Worm (Caenorhabditis elegans) whole organism, L4 larva: ENCODE data around the gene T26C11.4.
A peak's percentile ranks its signal among the peaks of the same experiment; 100 is the strongest.

Source experiments
- D1046.2 ChIP-seq: fragments of 200-800 bp; sonication (Bioruptor generic); IDR thresholded peaks from 2 replicates; pipeline ENCODE4 v1.3.6; 2022; ENCODE audit warnings: missing genetic modification characterization, missing compliant biosample characterization
- F37D6.2 ChIP-seq: sonication (generic microtip); optimal IDR thresholded peaks from 2 replicates; lab custom pipeline; 2016; ENCODE audit warnings: mild to moderate bottlenecking, missing genetic modification characterization, missing compliant biosample characterization
- T20F7.1 ChIP-seq: fragments of 200-800 bp; sonication (Bioruptor generic); optimal IDR thresholded peaks from 2 replicates; lab custom pipeline; 2018; ENCODE audit warnings: mild to moderate bottlenecking, missing genetic modification characterization, missing compliant biosample characterization
- Y48G9A.11 ChIP-seq: fragments of 200-800 bp; sonication (Bioruptor generic); IDR thresholded peaks from 2 replicates; pipeline ENCODE4 v1.3.6; 2022; ENCODE audit warnings: missing genetic modification reagents, missing genetic modification characterization, missing compliant biosample characterization
- Y75B8A.6 ChIP-seq: fragments of 200-800 bp; sonication (Bioruptor generic); IDR thresholded peaks from 2 replicates; pipeline ENCODE4 v1.3.6; 2022; ENCODE audit warnings: missing genetic modification reagents, missing genetic modification characterization, missing compliant biosample characterization
- aly-2 ChIP-seq: sonication (generic microtip); optimal IDR thresholded peaks from 2 replicates; lab custom pipeline; 2018; ENCODE audit warnings: missing biosample characterization, missing genetic modification characterization
- arid-1 ChIP-seq: fragments of 200-800 bp; sonication (Bioruptor generic); conservative IDR thresholded peaks from 2 replicates; pipeline ENCODE4 v1.3.6; 2022; ENCODE audit warnings: missing genetic modification reagents, missing genetic modification characterization, missing compliant biosample characterization
- ceh-20 ChIP-seq: fragments of 200-800 bp; sonication (Bioruptor generic); IDR thresholded peaks from 2 replicates; pipeline ENCODE4 v1.3.6; 2022; ENCODE audit warnings: missing genetic modification reagents, missing genetic modification characterization, missing compliant biosample characterization
- ceh-44 ChIP-seq: fragments of 200-800 bp; sonication (Bioruptor generic); IDR thresholded peaks from 2 replicates; pipeline ENCODE4 v1.3.6; 2022; ENCODE audit warnings: missing genetic modification reagents, missing genetic modification characterization, missing compliant biosample characterization
- cey-2 ChIP-seq: sonication (generic microtip); optimal IDR thresholded peaks from 3 replicates; lab custom pipeline; 2017; ENCODE audit warnings: missing genetic modification characterization, mild to moderate bottlenecking, missing compliant biosample characterization, antibody characterized with exemption, borderline replicate concordance; ENCODE audit not compliant: insufficient read depth
- daf-12 ChIP-seq: fragments of 150-350 bp; optimal IDR thresholded peaks from 2 replicates; lab custom pipeline; 2014; ENCODE audit warnings: missing biosample characterization, missing genetic modification reagents, missing genetic modification characterization
- daf-16 ChIP-seq, 3 experiments: sonication (generic microtip); optimal IDR thresholded peaks; 2 replicates each; lab custom pipeline; 2016 to 2017; ENCODE audit warnings: missing genetic modification characterization in 3 of 3, missing genetic modification reagents in 3 of 3, mild to moderate bottlenecking in 2 of 3, missing compliant biosample characterization in 2 of 3, missing biosample characterization in 1 of 3, moderate library complexity in 1 of 3
- dmd-6 ChIP-seq: fragments of 200-800 bp; sonication (Bioruptor generic); IDR thresholded peaks from 2 replicates; pipeline ENCODE4 v1.3.6; 2022; ENCODE audit warnings: missing genetic modification reagents, missing genetic modification characterization, missing compliant biosample characterization
- dmd-9 ChIP-seq: fragments of 200-800 bp; sonication (Bioruptor generic); IDR thresholded peaks from 2 replicates; pipeline ENCODE4 v1.3.6; 2022; ENCODE audit warnings: missing genetic modification reagents, missing genetic modification characterization, missing compliant biosample characterization
- dpl-1 ChIP-seq: fragments of 150-350 bp; optimal IDR thresholded peaks from 2 replicates; lab custom pipeline; 2014; ENCODE audit warnings: missing biosample characterization, missing genetic modification reagents, missing genetic modification characterization
- duxl-1 ChIP-seq: sonication (generic microtip); optimal IDR thresholded peaks from 2 replicates; lab custom pipeline; 2016; ENCODE audit warnings: mild to moderate bottlenecking, missing genetic modification characterization, moderate library complexity, missing compliant biosample characterization; ENCODE audit not compliant: poor library complexity
- dve-1 ChIP-seq: sonication (generic microtip); optimal IDR thresholded peaks from 2 replicates; lab custom pipeline; 2017; ENCODE audit warnings: antibody characterized with exemption, mild to moderate bottlenecking, missing genetic modification characterization, missing compliant biosample characterization; ENCODE audit not compliant: insufficient read depth
- egl-43 ChIP-seq: fragments of 200-800 bp; sonication (Bioruptor generic); IDR thresholded peaks from 2 replicates; pipeline ENCODE4 v1.3.6; 2022; ENCODE audit warnings: missing genetic modification reagents, missing genetic modification characterization, missing compliant biosample characterization
- fkh-10 ChIP-seq: fragments of 150-350 bp; optimal IDR thresholded peaks from 2 replicates; lab custom pipeline; 2014; ENCODE audit warnings: missing biosample characterization, missing genetic modification reagents, missing genetic modification characterization
- gei-8 ChIP-seq: fragments of 200-800 bp; sonication (Bioruptor generic); optimal IDR thresholded peaks from 2 replicates; lab custom pipeline; 2018; ENCODE audit warnings: mild to moderate bottlenecking, missing genetic modification characterization, missing compliant biosample characterization
- hif-1 ChIP-seq, 2 experiments: sonication (generic microtip); optimal IDR thresholded peaks; 2 replicates each; lab custom pipeline; 2016 to 2017; ENCODE audit warnings: missing compliant biosample characterization in 2 of 2, missing genetic modification characterization in 2 of 2, missing genetic modification reagents in 2 of 2, missing genotype in 2 of 2, mild to moderate bottlenecking in 1 of 2
- hmg-1.1 ChIP-seq: fragments of 200-800 bp; sonication (Bioruptor generic); IDR thresholded peaks from 2 replicates; pipeline ENCODE4 v1.3.6; 2022; ENCODE audit warnings: missing genetic modification reagents, missing genetic modification characterization, missing compliant biosample characterization
- jun-1 ChIP-seq: fragments of 150-350 bp; optimal IDR thresholded peaks from 2 replicates; lab custom pipeline; 2014; ENCODE audit warnings: missing biosample characterization, missing genetic modification reagents, missing genetic modification characterization
- lin-13 ChIP-seq: fragments of 150-350 bp; optimal IDR thresholded peaks from 2 replicates; lab custom pipeline; 2014; ENCODE audit warnings: missing biosample characterization, missing genetic modification reagents, missing genetic modification characterization
- lin-39 ChIP-seq: fragments of 150-350 bp; optimal IDR thresholded peaks from 2 replicates; lab custom pipeline; 2014; ENCODE audit warnings: missing biosample characterization, missing genetic modification reagents, missing genetic modification characterization
- lsy-2 ChIP-seq, 2 experiments: fragments of 150-350 bp in 1 of 2; sonication (generic microtip) in 1 of 2; optimal IDR thresholded peaks; 2 replicates each; lab custom pipeline; 2014 to 2017; ENCODE audit warnings: missing biosample characterization in 2 of 2, missing genetic modification characterization in 2 of 2
- madf-5 ChIP-seq, 2 experiments: fragments of 200-800 bp; sonication (Bioruptor generic); IDR thresholded peaks; 2 replicates each; pipeline ENCODE4 v1.3.6; 2022; ENCODE audit warnings: missing compliant biosample characterization in 2 of 2, missing genetic modification characterization in 2 of 2
- madf-9 ChIP-seq: fragments of 200-800 bp; sonication (Bioruptor generic); conservative IDR thresholded peaks from 2 replicates; pipeline ENCODE4 v1.3.6; 2022; ENCODE audit warnings: missing genetic modification reagents, missing genetic modification characterization, missing compliant biosample characterization
- mep-1 ChIP-seq: fragments of 150-350 bp; sonication (generic microtip); optimal IDR thresholded peaks from 3 replicates; lab custom pipeline; 2014; ENCODE audit warnings: missing biosample characterization, missing genetic modification characterization
- mes-2 ChIP-seq: sonication (generic microtip); optimal IDR thresholded peaks from 2 replicates; lab custom pipeline; 2016; ENCODE audit warnings: missing genotype, mild to moderate bottlenecking, missing genetic modification characterization, missing compliant biosample characterization; ENCODE audit not compliant: poor library complexity, severe bottlenecking
- nhr-41 ChIP-seq: fragments of 200-800 bp; sonication (Bioruptor generic); IDR thresholded peaks from 2 replicates; pipeline ENCODE4 v1.3.6; 2022; ENCODE audit warnings: missing genetic modification reagents, missing genetic modification characterization, missing compliant biosample characterization
- nhr-42 ChIP-seq: fragments of 200-800 bp; sonication (Bioruptor generic); IDR thresholded peaks from 2 replicates; pipeline ENCODE4 v1.3.6; 2022; ENCODE audit warnings: missing genetic modification characterization, missing compliant biosample characterization
- nhr-6 ChIP-seq: fragments of 150-350 bp; optimal IDR thresholded peaks from 2 replicates; lab custom pipeline; 2014; ENCODE audit warnings: missing biosample characterization, missing genetic modification characterization
- nhr-77 ChIP-seq: fragments of 150-350 bp; optimal IDR thresholded peaks from 2 replicates; lab custom pipeline; 2014; ENCODE audit warnings: missing biosample characterization, missing genetic modification characterization
- pqm-1 ChIP-seq: sonication (generic microtip); optimal IDR thresholded peaks from 2 replicates; lab custom pipeline; 2017; ENCODE audit warnings: missing biosample characterization, missing genetic modification characterization
- rbr-2 ChIP-seq: sonication (generic microtip); optimal IDR thresholded peaks from 2 replicates; lab custom pipeline; 2016; ENCODE audit warnings: missing genotype, missing genetic modification characterization, missing compliant biosample characterization
- saeg-2 ChIP-seq: fragments of 200-800 bp; sonication (Bioruptor generic); IDR thresholded peaks from 2 replicates; pipeline ENCODE4 v1.3.6; 2022; ENCODE audit warnings: missing genetic modification reagents, missing genetic modification characterization, missing compliant biosample characterization
- sdz-12 ChIP-seq: fragments of 200-800 bp; sonication (Bioruptor generic); optimal IDR thresholded peaks from 2 replicates; lab custom pipeline; 2018; ENCODE audit warnings: mild to moderate bottlenecking, missing genetic modification characterization, missing compliant biosample characterization
- snpc-1.2 ChIP-seq: fragments of 200-800 bp; sonication (Bioruptor generic); IDR thresholded peaks from 2 replicates; pipeline ENCODE4 v1.3.6; 2022; ENCODE audit warnings: missing genetic modification reagents, missing genetic modification characterization, missing compliant biosample characterization
- snpc-4 ChIP-seq: fragments of 150-350 bp; optimal IDR thresholded peaks from 2 replicates; lab custom pipeline; 2014; ENCODE audit warnings: missing biosample characterization, missing genetic modification characterization
- spr-3 ChIP-seq: fragments of 200-800 bp; sonication (Bioruptor generic); optimal IDR thresholded peaks from 2 replicates; lab custom pipeline; 2018; ENCODE audit warnings: mild to moderate bottlenecking, missing genetic modification characterization, missing compliant biosample characterization
- tag-97 ChIP-seq: fragments of 200-800 bp; sonication (Bioruptor generic); IDR thresholded peaks from 2 replicates; pipeline ENCODE4 v1.3.6; 2022; ENCODE audit warnings: missing genetic modification characterization, missing compliant biosample characterization
- tra-1 ChIP-seq: fragments of 200-800 bp; sonication (Bioruptor generic); IDR thresholded peaks from 2 replicates; pipeline ENCODE4 v1.3.6; 2022; ENCODE audit warnings: missing genetic modification reagents, missing genetic modification characterization, missing compliant biosample characterization
- unc-39 ChIP-seq: sonication (generic microtip); optimal IDR thresholded peaks from 2 replicates; lab custom pipeline; 2017; ENCODE audit warnings: missing biosample characterization, missing genetic modification characterization
- zip-11 ChIP-seq: fragments of 200-800 bp; sonication (Bioruptor generic); IDR thresholded peaks from 2 replicates; pipeline ENCODE4 v1.3.6; 2022; ENCODE audit warnings: missing genetic modification characterization, missing compliant biosample characterization
- zip-2 ChIP-seq: fragments of 150-350 bp; optimal IDR thresholded peaks from 2 replicates; lab custom pipeline; 2014; ENCODE audit warnings: missing biosample characterization, missing genetic modification characterization
- ztf-11 ChIP-seq: fragments of 150-350 bp; optimal IDR thresholded peaks from 2 replicates; lab custom pipeline; 2014; ENCODE audit warnings: missing biosample characterization, missing genetic modification characterization

The T26C11.4 gene

ce11 chrX:1853596-1853995, 8.2 kb upstream of the T26C11.4 start, which contains the start of gene T26C11.9:
Gene T26C11.9 (minus strand): TSS chrX:1853849.
- TF ChIP-seq nhr-77, result no peak
- no peak for TF ChIP-seq mep-1 (tag; lab: Kevin White, UChicago)
- no peak for TF ChIP-seq dve-1
- TF ChIP-seq rbr-2 (tag; lab: Kevin White, UChicago), result no peak
- no peak for TF ChIP-seq T20F7.1 (GFP tag; lab: Kevin White, UChicago)
- TF ChIP-seq nhr-6 (tag; lab: Kevin White, UChicago), result peak; percentile 72
- TF ChIP-seq egl-43, result no peak
- TF ChIP-seq hif-1 (tag; optimal IDR thresholded peaks at IDR 0.05; lab: Kevin White, UChicago), result peak in 1 of 2 experiments; percentile 57
- no peak for TF ChIP-seq fkh-10 (GFP tag; lab: Kevin White, UChicago)
- no peak for TF ChIP-seq jun-1 (tag; lab: Kevin White, UChicago)
- TF ChIP-seq dpl-1, result peak; percentile 28
- TF ChIP-seq lin-13 (GFP tag; lab: Kevin White, UChicago), result no peak
- TF ChIP-seq tag-97 (GFP tag; lab: Robert Waterston, UW), result no peak
- TF ChIP-seq pqm-1, result no peak
- TF ChIP-seq madf-9, result no peak
- TF ChIP-seq duxl-1, result peak; percentile 59
- no peak for TF ChIP-seq madf-5 (GFP tag; IDR thresholded peaks at IDR 0.05; lab: Robert Waterston, UW)
- TF ChIP-seq dmd-9 (GFP tag; lab: Robert Waterston, UW), result 0 out of 2 replicates have a peak, but pooled peaks have one; percentile 12
- no peak for TF ChIP-seq daf-16 (GFP tag; optimal IDR thresholded peaks at IDR 0.05; lab: Kevin White, UChicago)
- no peak for TF ChIP-seq daf-16 (tag; optimal IDR thresholded peaks at IDR 0.05; lab: Kevin White, UChicago)
- TF ChIP-seq D1046.2 (GFP tag; lab: Robert Waterston, UW), result no peak
- no peak for TF ChIP-seq F37D6.2
- peak in 1 of 2 experiments; percentile 3 for TF ChIP-seq lsy-2 (tag; optimal IDR thresholded peaks at IDR 0.05; lab: Kevin White, UChicago)
- peak; percentile 89 for TF ChIP-seq mes-2
- TF ChIP-seq dmd-6 (GFP tag; lab: Robert Waterston, UW), result no peak
- TF ChIP-seq hmg-1.1, result peak; percentile 52; the same call in 1 of the 2 replicates
- TF ChIP-seq, all 104 proteins: peak for 8

ce11 chrX:1852636-1853035, 7.3 kb upstream of the T26C11.4 start, which contains the start of gene ceh-21:
Gene ceh-21 (minus strand): TSS chrX:1852736.
- TF ChIP-seq nhr-42 (GFP tag; lab: Robert Waterston, UW), result no peak
- no peak for TF ChIP-seq gei-8
- no peak for TF ChIP-seq tra-1
- no peak for TF ChIP-seq sdz-12
- no peak for TF ChIP-seq Y75B8A.6 (GFP tag; lab: Robert Waterston, UW)
- TF ChIP-seq lin-39 (tag; lab: Kevin White, UChicago), result no peak
- TF ChIP-seq snpc-4 (tag; lab: Kevin White, UChicago), result no peak
- no peak for TF ChIP-seq ztf-11
- no peak for TF ChIP-seq aly-2 (tag; lab: Kevin White, UChicago)
- TF ChIP-seq ceh-20 (GFP tag; lab: Robert Waterston, UW), result no peak
- no peak for TF ChIP-seq dmd-6 (GFP tag; lab: Robert Waterston, UW)
- TF ChIP-seq lsy-2 (tag; optimal IDR thresholded peaks at IDR 0.05; lab: Kevin White, UChicago), result no peak
- no peak for TF ChIP-seq zip-11 (GFP tag; lab: Robert Waterston, UW)
- no peak for TF ChIP-seq ceh-44

DNA sequence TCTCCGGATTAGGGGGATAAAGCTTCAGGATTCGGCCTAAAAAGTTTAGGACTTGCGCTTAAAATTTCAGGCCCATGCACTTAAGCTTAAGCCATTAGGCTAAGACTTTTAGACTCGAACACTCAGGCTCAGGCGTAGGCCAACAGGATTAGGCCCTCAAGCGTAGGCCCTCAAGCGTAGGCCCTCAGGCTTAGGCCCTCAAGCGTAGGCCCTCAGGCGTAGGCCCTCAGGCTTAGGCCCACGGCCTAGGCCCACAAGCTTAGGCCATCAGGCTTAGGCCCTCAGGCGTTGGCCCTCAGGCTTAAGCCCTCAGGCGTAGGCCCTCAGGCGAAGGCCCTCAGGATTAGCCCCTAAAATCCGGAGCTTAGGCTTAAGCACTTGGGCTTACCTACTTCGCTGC, 5.2 kb upstream of the T26C11.4 start:
- TF ChIP-seq lsy-2 (tag; optimal IDR thresholded peaks at IDR 0.05; lab: Kevin White, UChicago) (no peak), saeg-2 (no peak), nhr-41 (GFP tag; lab: Robert Waterston, UW) (0 out of 2 replicates have a peak, but pooled peaks have one; percentile 8), unc-39 (tag; lab: Kevin White, UChicago) (no peak), ceh-20 (GFP tag; lab: Robert Waterston, UW) (no peak), zip-2 (tag; lab: Kevin White, UChicago) (no peak), nhr-77 (no peak), jun-1 (tag; lab: Kevin White, UChicago) (no peak), daf-12 (no peak), snpc-1.2 (GFP tag; lab: Robert Waterston, UW) (no peak), cey-2 (tag; lab: Kevin White, UChicago) (no peak), spr-3 (GFP tag; lab: Kevin White, UChicago) (no peak), nhr-42 (GFP tag; lab: Robert Waterston, UW) (no peak), arid-1 (GFP tag; lab: Robert Waterston, UW) (no peak), egl-43 (0 out of 2 replicates have a peak, but pooled peaks have one; percentile 5), lin-39 (tag; lab: Kevin White, UChicago) (no peak), mep-1 (tag; lab: Kevin White, UChicago) (no peak), daf-16 (GFP tag; optimal IDR thresholded peaks at IDR 0.05; lab: Kevin White, UChicago) (no peak), daf-16 (tag; optimal IDR thresholded peaks at IDR 0.05; lab: Kevin White, UChicago) (no peak), Y48G9A.11 (GFP tag; lab: Robert Waterston, UW) (no peak), T20F7.1 (GFP tag; lab: Kevin White, UChicago) (no peak)
